Worm (Caenorhabditis elegans): ENCODE results near the gene R07D5.2.

DNA sequence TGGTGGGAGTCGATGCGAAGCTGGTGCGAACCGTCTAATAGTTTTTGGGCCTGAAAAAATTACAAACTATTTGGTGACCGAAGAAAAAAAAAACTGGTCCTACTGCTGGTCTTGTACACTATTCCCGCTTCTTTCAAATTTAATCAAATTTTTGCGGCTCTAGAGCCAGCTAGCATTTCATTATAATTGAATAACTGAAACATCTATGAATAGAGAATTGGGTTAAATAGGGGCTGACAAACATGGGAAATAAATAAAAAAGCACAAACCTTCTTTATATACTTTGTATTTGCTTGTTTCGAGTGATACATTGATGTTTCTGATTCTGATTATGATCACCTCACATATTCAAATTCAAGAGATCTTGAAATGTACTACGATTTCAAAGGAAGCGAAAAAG, 8.7 kb upstream of the R07D5.2 start:
- TF ChIP-seq T22C8.4 (GFP tag; IDR thresholded peaks at IDR 0.05), result no peak
- TF ChIP-seq ztf-29 (GFP tag; IDR thresholded peaks at IDR 0.05), result no peak
- TF ChIP-seq med-1 (GFP tag; optimal IDR thresholded peaks at IDR 0.05; ENCODE audit: insufficient read depth), result no peak
